Worm (Caenorhabditis elegans) whole organism, L4/young adult: Measurements from ENCODE around the gene nhr-106.

Source experiments
- W03F9.2 ChIP-seq: fragments of 150-350 bp; optimal IDR thresholded peaks from 2 replicates; lab custom pipeline; 2014; ENCODE audit warnings: missing biosample characterization, missing genetic modification characterization
- dao-5 ChIP-seq: sonication (generic microtip); optimal IDR thresholded peaks from 2 replicates; lab custom pipeline; 2016; ENCODE audit warnings: missing genotype, missing genetic modification characterization, moderate library complexity, missing compliant biosample characterization
- him-1 ChIP-seq: sonication (generic microtip); optimal IDR thresholded peaks from 2 replicates; lab custom pipeline; 2016; ENCODE audit warnings: missing genotype, missing genetic modification reagents, missing genetic modification characterization, missing compliant biosample characterization

DNA sequence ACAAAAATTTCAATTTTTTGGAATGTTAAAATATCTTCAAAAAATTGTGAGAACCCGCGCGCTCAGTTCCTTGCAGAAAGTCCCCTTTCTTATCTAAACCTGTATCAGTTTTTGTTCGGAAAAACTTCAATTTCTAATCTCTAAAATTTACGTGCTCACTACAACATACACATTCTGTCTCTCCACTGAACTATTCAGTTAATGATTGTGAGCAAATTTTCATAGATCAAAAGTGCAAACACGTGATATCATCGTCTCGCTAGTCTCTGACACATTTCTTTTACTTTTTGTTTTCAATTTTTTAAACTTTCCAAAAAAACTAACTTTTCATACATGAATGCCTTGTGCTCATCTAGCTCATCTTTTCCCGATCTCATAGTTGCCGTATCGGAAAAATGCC is 30.0 kb upstream of the nhr-106 start, which contains the start of gene nhr-203:
- TF ChIP-seq him-1 (tag; lab: Kevin White, UChicago) (no peak), dao-5 (no peak), W03F9.2 (tag; lab: Kevin White, UChicago) (no peak)
